Worm (Caenorhabditis elegans) whole organism, L2 larva: ENCODE results near the gene unc-70.

Experiments used
- alr-1 ChIP-seq: fragments of 150-350 bp; optimal IDR thresholded peaks from 2 replicates; lab custom pipeline; 2014; ENCODE audit warnings: missing biosample characterization, missing genetic modification characterization
- ceh-16 ChIP-seq: fragments of 150-350 bp; optimal IDR thresholded peaks from 2 replicates; lab custom pipeline; 2014; ENCODE audit warnings: missing biosample characterization, missing genetic modification characterization

- TF ChIP-seq ceh-16 (tag; lab: Kevin White, UChicago) = no peak
- TF ChIP-seq alr-1 (tag; lab: Kevin White, UChicago) = no peak
These were observed 49.1 kb downstream of the unc-70 start for ce11 chrV:6930284-6930683.
